Worm (Caenorhabditis elegans) whole organism, L4/young adult: ENCODE data around the gene R02D5.6.

Experiments
- dao-5 ChIP-seq: sonication (generic microtip); optimal IDR thresholded peaks from 2 replicates; lab custom pipeline; 2016; ENCODE audit warnings: missing genotype, missing genetic modification characterization, moderate library complexity, missing compliant biosample characterization
- him-1 ChIP-seq: sonication (generic microtip); optimal IDR thresholded peaks from 2 replicates; lab custom pipeline; 2016; ENCODE audit warnings: missing genotype, missing genetic modification reagents, missing genetic modification characterization, missing compliant biosample characterization

DNA sequence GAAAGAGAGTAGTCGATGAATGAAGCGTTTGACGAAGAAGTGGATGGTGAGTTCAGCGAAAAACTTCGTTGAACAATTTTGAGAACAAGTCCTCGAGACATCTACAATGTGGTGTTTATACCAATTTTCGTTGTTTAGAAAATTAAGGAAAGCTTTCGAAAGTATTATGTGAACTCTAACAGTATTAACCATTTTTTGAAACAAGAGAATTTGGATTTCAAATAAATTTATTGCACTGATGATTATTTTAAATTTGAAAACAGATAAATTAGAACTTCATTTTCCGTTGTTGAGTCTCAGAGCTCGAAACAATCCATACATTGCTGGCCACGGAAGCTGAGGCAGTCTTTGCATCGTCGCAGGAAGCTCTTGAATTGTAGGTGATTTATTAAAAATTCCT is 4.6 kb upstream of the R02D5.6 start, which contains the start of gene C53A5.16:
- TF ChIP-seq him-1 (tag; lab: Kevin White, UChicago): no peak
- no peak for TF ChIP-seq dao-5
